Fruit fly (Drosophila melanogaster): ENCODE measurements around the gene Diedel.

Diedel gene

DNA sequence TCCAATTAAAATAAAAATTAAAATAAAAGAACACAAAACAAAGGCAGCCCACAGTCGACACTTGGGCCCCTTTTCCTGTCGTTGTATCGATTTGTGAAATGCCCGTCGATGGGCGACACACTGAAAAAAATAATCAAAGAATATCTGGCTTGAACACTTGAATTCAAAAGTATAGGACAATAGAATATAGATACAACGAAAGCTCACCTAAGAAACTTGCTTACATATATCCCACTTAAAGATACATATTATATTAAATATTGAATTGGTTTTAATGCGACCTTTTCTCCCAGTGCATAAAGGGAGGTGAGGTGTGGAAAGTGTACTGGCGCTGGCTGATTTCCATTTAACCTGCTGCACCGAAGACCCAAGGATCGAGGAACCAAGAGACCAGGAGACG, 28.5 kb downstream of the Diedel start (continued):
- TF ChIP-seq ato (GFP tag; IDR thresholded peaks at IDR 0.05; ENCODE audit: partially characterized antibody) (no peak), Hr39 (optimal IDR thresholded peaks at IDR 0.05) (no peak), fd3F (GFP tag; optimal IDR thresholded peaks at IDR 0.05) (no peak), CG4820 (GFP tag; optimal IDR thresholded peaks at IDR 0.05) (peak; percentile 73), CG10462 (GFP tag; optimal IDR thresholded peaks at IDR 0.05) (no peak), D19A (tag; optimal IDR thresholded peaks at IDR 0.05) (peak; percentile 66), CG2712 (tag; optimal IDR thresholded peaks at IDR 0.05) (peak; percentile 83), maf-S (GFP tag; optimal IDR thresholded peaks at IDR 0.05) (no peak), CG6689 (GFP tag; IDR thresholded peaks at IDR 0.05) (peak; percentile 52), mld (GFP tag; IDR thresholded peaks at IDR 0.05; ENCODE audit: partially characterized antibody) (no peak), CG5953 (GFP tag; IDR thresholded peaks at IDR 0.05) (0 out of 2 replicates have a peak, but pooled peaks have one; percentile 11), CG8478 (optimal IDR thresholded peaks at IDR 0.05) (no peak), CG30403 (GFP tag; optimal IDR thresholded peaks at IDR 0.05) (peak; percentile 44), CG6854 (GFP tag; optimal IDR thresholded peaks at IDR 0.05) (no peak), CG7271 (tag; optimal IDR thresholded peaks at IDR 0.05) (peak; percentile 54), CG15601 (tag; optimal IDR thresholded peaks at IDR 0.05) (peak; percentile 38), Poxn (GFP tag; IDR thresholded peaks at IDR 0.05) (no peak), chif (GFP tag; optimal IDR thresholded peaks at IDR 0.05) (peak; percentile 9 to 54), nerfin-1 (tag; optimal IDR thresholded peaks at IDR 0.05) (peak; percentile 46), ftz-f1 (GFP tag; optimal IDR thresholded peaks at IDR 0.05) (no peak), chn (GFP tag; optimal IDR thresholded peaks at IDR 0.05) (peak; percentile 33), CG8765 (GFP tag; IDR thresholded peaks at IDR 0.05) (peak; percentile 60; the same call in 1 of the 2 replicates), ewg (GFP tag; optimal IDR thresholded peaks at IDR 0.05) (no peak), CG8290 (GFP tag; optimal IDR thresholded peaks at IDR 0.05) (no peak), CG8290 (tag; optimal IDR thresholded peaks at IDR 0.05) (no peak), MESR4 (GFP tag; optimal IDR thresholded peaks at IDR 0.05) (no peak), CG9609 (GFP tag; optimal IDR thresholded peaks at IDR 0.05) (no peak), CG1602 (GFP tag; optimal IDR thresholded peaks at IDR 0.05) (peak; percentile 5), zf30C (GFP tag; optimal IDR thresholded peaks at IDR 0.05) (no peak), CG7963 (GFP tag; IDR thresholded peaks at IDR 0.05; ENCODE audit: partially characterized antibody) (no peak), tap (tag; optimal IDR thresholded peaks at IDR 0.05) (peak; percentile 58), CG8944 (GFP tag; optimal IDR thresholded peaks at IDR 0.05) (peak; percentile 1), CG18476 (GFP tag; optimal IDR thresholded peaks at IDR 0.05) (peak; percentile 16), tx (GFP tag; optimal IDR thresholded peaks at IDR 0.05) (no peak), nmo (GFP tag; optimal IDR thresholded peaks at IDR 0.05) (peak; percentile 56), H2.0 (GFP tag; IDR thresholded peaks at IDR 0.05) (no peak), Dek (tag; optimal IDR thresholded peaks at IDR 0.05) (no peak), Jarid2 (GFP tag; optimal IDR thresholded peaks at IDR 0.05) (no peak), Spps (tag; optimal IDR thresholded peaks at IDR 0.05) (peak; percentile 74), CG6791 (GFP tag; IDR thresholded peaks at IDR 0.05; ENCODE audit: partially characterized antibody) (no peak), ssp (GFP tag; IDR thresholded peaks at IDR 0.05) (peak; percentile 22; the same call in 1 of the 2 replicates), CG32532 (GFP tag; IDR thresholded peaks at IDR 0.05) (no peak), repo (GFP tag; optimal IDR thresholded peaks at IDR 0.05) (no peak), hth (optimal IDR thresholded peaks at IDR 0.05) (no peak), CG9817 (tag; optimal IDR thresholded peaks at IDR 0.05) (no peak), exex (tag; optimal IDR thresholded peaks at IDR 0.05) (no peak), CG12236 (GFP tag; optimal IDR thresholded peaks at IDR 0.05) (no peak), sim (GFP tag; IDR thresholded peaks at IDR 0.05) (peak; percentile 17; the same call in 1 of the 2 replicates), Hsf (GFP tag; optimal IDR thresholded peaks at IDR 0.05) (peak; percentile 23), CG18764 (GFP tag; optimal IDR thresholded peaks at IDR 0.05) (peak; percentile 37), Nf-YC (tag; optimal IDR thresholded peaks at IDR 0.05) (no peak), CG11085 (GFP tag; IDR thresholded peaks at IDR 0.05) (no peak), dpn (GFP tag; optimal IDR thresholded peaks at IDR 0.05) (peak in 1 of 2 experiments; percentile 26)
